Fruit fly (Drosophila melanogaster): ENCODE measurements around the gene CG14431.

DNA sequence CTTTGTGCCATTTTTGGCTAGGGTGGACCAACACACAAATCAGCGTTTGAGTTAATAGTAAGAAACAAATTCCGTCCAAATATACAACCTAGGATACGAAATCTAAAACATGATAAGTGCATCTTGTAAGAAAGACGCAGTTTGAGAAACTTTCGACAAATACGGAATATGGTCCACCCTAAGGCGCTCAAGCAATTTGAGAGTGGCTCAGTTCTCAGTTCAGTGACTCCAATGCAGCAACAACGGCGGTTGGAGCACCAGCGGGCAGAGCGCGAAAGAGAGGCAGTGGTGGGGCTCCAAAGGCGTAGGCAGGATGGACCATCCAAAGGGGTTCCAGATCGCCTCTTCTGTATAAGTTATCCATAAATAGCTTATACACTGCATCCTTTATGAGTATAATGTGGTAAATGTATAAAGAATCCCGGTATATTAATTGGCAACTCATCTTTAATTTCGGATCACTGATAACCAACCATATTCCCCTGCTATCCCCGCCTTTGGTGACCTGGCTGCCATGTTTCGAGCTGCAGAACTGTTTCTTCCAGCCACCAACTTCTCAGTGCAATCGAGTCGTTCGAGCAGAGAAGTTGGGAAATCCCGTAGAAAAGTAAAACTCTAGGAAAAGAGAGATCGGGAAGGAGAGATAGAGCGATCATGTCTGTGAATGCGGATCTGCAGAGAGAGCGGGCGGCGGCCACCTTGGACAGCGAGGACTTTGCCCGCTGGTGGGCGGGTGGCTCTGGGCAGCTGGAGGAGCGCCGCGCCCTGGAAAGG lies 61.5 kb downstream of the CG14431 start, which contains the start of gene CG4586:
- TF ChIP-seq CG8478 (optimal IDR thresholded peaks at IDR 0.05), result no peak
- TF ChIP-seq CTCF (optimal IDR thresholded peaks at IDR 0.05), result no peak
